Worm (Caenorhabditis elegans) whole organism, late embryonic: ENCODE measurements around the gene fbxb-3.

Experiments
- ceh-9 ChIP-seq: sonication (generic microtip); optimal IDR thresholded peaks from 2 replicates; lab custom pipeline; 2016; ENCODE audit warnings: mild to moderate bottlenecking, missing genetic modification characterization, inconsistent platforms, missing compliant biosample characterization
- elt-2 ChIP-seq: sonication (generic microtip); optimal IDR thresholded peaks from 2 replicates; lab custom pipeline; 2016; ENCODE audit warnings: missing genetic modification reagents, missing genetic modification characterization, missing compliant biosample characterization
- ets-4 ChIP-seq: sonication (generic microtip); optimal IDR thresholded peaks from 2 replicates; lab custom pipeline; 2016; ENCODE audit warnings: missing genetic modification characterization, missing compliant biosample characterization
- eyg-1 ChIP-seq: sonication (generic microtip); optimal IDR thresholded peaks from 2 replicates; lab custom pipeline; 2016; ENCODE audit warnings: missing genotype, missing genetic modification characterization, missing compliant biosample characterization
- hlh-30 ChIP-seq: sonication (generic microtip); optimal IDR thresholded peaks from 2 replicates; lab custom pipeline; 2017; ENCODE audit warnings: antibody characterized with exemption, missing genetic modification characterization, missing compliant biosample characterization; ENCODE audit not compliant: insufficient read depth
- mec-3 ChIP-seq: sonication (generic microtip); optimal IDR thresholded peaks from 2 replicates; lab custom pipeline; 2016; ENCODE audit warnings: borderline replicate concordance, missing genetic modification characterization, missing compliant biosample characterization

DNA sequence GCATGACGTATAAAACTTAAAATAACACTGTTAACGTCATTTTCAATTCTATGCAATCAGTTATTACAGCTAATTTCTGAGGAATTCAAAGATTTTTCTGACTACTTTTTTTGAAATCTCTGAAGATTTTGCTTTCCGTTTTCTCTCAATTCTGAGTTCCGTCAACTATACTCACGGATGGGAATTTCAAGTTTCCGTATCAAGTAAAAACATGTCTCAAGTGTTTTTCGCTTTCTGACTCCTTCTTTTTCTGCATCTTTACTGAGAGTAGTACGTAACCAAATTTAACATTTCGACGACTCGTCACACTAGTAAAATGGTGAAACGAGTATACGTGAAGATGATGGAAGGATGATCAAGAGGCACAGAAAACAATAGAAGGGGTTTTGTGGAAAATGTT is 41.9 kb upstream of the fbxb-3 start:
- TF ChIP-seq elt-2 (tag; lab: Kevin White, UChicago) (no peak), ets-4 (no peak), hlh-30 (tag; lab: Kevin White, UChicago) (no peak), mec-3 (tag; lab: Kevin White, UChicago) (no peak), ceh-9 (no peak), eyg-1 (tag; lab: Kevin White, UChicago) (no peak)
